Worm (Caenorhabditis elegans) whole organism, mixed stage, embryonic: ENCODE results near the gene xpf-1.

Experiments used
- blmp-1 ChIP-seq: fragments of 150-350 bp; optimal IDR thresholded peaks from 2 replicates; lab custom pipeline; 2014; ENCODE audit warnings: missing biosample characterization, missing genetic modification characterization
- lin-13 ChIP-seq: fragments of 150-350 bp; optimal IDR thresholded peaks from 2 replicates; lab custom pipeline; 2014; ENCODE audit warnings: missing biosample characterization, missing genetic modification characterization
- lsy-2 ChIP-seq: fragments of 150-350 bp; optimal IDR thresholded peaks from 2 replicates; lab custom pipeline; 2014; ENCODE audit warnings: missing biosample characterization, missing genetic modification characterization
- mep-1 ChIP-seq: fragments of 150-350 bp; optimal IDR thresholded peaks from 2 replicates; lab custom pipeline; 2017; ENCODE audit warnings: missing biosample characterization, missing genetic modification reagents, missing genetic modification characterization, inconsistent platforms
- nhr-12 ChIP-seq: fragments of 150-350 bp; optimal IDR thresholded peaks from 2 replicates; lab custom pipeline; 2014; ENCODE audit warnings: missing biosample characterization, missing genetic modification characterization
- nhr-2 ChIP-seq: fragments of 150-350 bp; optimal IDR thresholded peaks from 2 replicates; lab custom pipeline; 2014; ENCODE audit warnings: missing biosample characterization, missing genetic modification characterization
- nhr-28 ChIP-seq: fragments of 150-350 bp; optimal IDR thresholded peaks from 2 replicates; lab custom pipeline; 2014; ENCODE audit warnings: missing biosample characterization, missing genetic modification characterization
- nhr-76 ChIP-seq: sonication (generic microtip); optimal IDR thresholded peaks from 2 replicates; lab custom pipeline; 2017; ENCODE audit warnings: missing biosample characterization, missing genetic modification characterization

ce11 chrII:11719533-11719932 lies 23.6 kb downstream of the xpf-1 start:
- no peak for TF ChIP-seq nhr-28 (tag; lab: Kevin White, UChicago)
- no peak for TF ChIP-seq lsy-2 (tag; lab: Kevin White, UChicago)
- no peak for TF ChIP-seq nhr-12 (tag; lab: Kevin White, UChicago)
- no peak for TF ChIP-seq nhr-76
- no peak for TF ChIP-seq mep-1 (tag; lab: Kevin White, UChicago)
- TF ChIP-seq nhr-2, result no peak
- no peak for TF ChIP-seq blmp-1 (tag; lab: Kevin White, UChicago)
- no peak for TF ChIP-seq lin-13
